Worm (Caenorhabditis elegans) whole organism, L4 larva: ENCODE results near the gene W02B12.13.

Source experiments
- F10B5.3 ChIP-seq: sonication (generic microtip); optimal IDR thresholded peaks from 2 replicates; lab custom pipeline; 2016; ENCODE audit warnings: mild to moderate bottlenecking, missing genetic modification characterization, missing compliant biosample characterization
- F44E2.7 ChIP-seq: fragments of 200-800 bp; sonication (Bioruptor generic); IDR thresholded peaks from 2 replicates; pipeline ENCODE4 v2.1.2; 2022; ENCODE audit warnings: missing genetic modification characterization, missing compliant biosample characterization
- T20F7.1 ChIP-seq: fragments of 200-800 bp; sonication (Bioruptor generic); optimal IDR thresholded peaks from 2 replicates; lab custom pipeline; 2018; ENCODE audit warnings: mild to moderate bottlenecking, missing genetic modification characterization, missing compliant biosample characterization
- T26A8.4 ChIP-seq: fragments of 200-800 bp; sonication (Bioruptor generic); IDR thresholded peaks from 2 replicates; pipeline ENCODE4 v1.3.6; 2022; ENCODE audit warnings: missing genetic modification characterization, missing compliant biosample characterization
- Y48G9A.11 ChIP-seq: fragments of 200-800 bp; sonication (Bioruptor generic); IDR thresholded peaks from 2 replicates; pipeline ENCODE4 v1.3.6; 2022; ENCODE audit warnings: missing genetic modification reagents, missing genetic modification characterization, missing compliant biosample characterization
- ZK337.2 ChIP-seq: fragments of 200-800 bp; sonication (Bioruptor generic); IDR thresholded peaks from 2 replicates; pipeline ENCODE4 v1.3.6; 2022; ENCODE audit warnings: missing genetic modification reagents, missing genetic modification characterization, missing compliant biosample characterization
- ZK546.5 ChIP-seq, 2 experiments: sonication (generic microtip); optimal IDR thresholded peaks; 2 replicates each; lab custom pipeline; 2017; ENCODE audit warnings: missing biosample characterization in 2 of 2, missing genetic modification characterization in 2 of 2
- aha-1 ChIP-seq: fragments of 150-350 bp; peaks from one replicate; lab custom pipeline; 2014; ENCODE audit warnings: missing biosample characterization, missing genetic modification characterization
- aly-2 ChIP-seq: sonication (generic microtip); optimal IDR thresholded peaks from 2 replicates; lab custom pipeline; 2018; ENCODE audit warnings: missing biosample characterization, missing genetic modification characterization
- ama-1 ChIP-seq: fragments of 150-350 bp; optimal IDR thresholded peaks from 2 replicates; lab custom pipeline; 2014; ENCODE audit warnings: inconsistent platforms, mixed read lengths
- arid-1 ChIP-seq: fragments of 200-800 bp; sonication (Bioruptor generic); conservative IDR thresholded peaks from 2 replicates; pipeline ENCODE4 v1.3.6; 2022; ENCODE audit warnings: missing genetic modification reagents, missing genetic modification characterization, missing compliant biosample characterization
- ceh-20 ChIP-seq: fragments of 200-800 bp; sonication (Bioruptor generic); IDR thresholded peaks from 2 replicates; pipeline ENCODE4 v1.3.6; 2022; ENCODE audit warnings: missing genetic modification reagents, missing genetic modification characterization, missing compliant biosample characterization
- ceh-28 ChIP-seq: fragments of 150-350 bp; optimal IDR thresholded peaks from 2 replicates; lab custom pipeline; 2014; ENCODE audit warnings: missing biosample characterization, missing genetic modification reagents, missing genetic modification characterization
- ceh-32 ChIP-seq: sonication (generic microtip); optimal IDR thresholded peaks from 2 replicates; lab custom pipeline; 2016; ENCODE audit warnings: mild to moderate bottlenecking, missing genetic modification characterization, missing compliant biosample characterization; ENCODE audit not compliant: poor library complexity
- ctbp-1 ChIP-seq: fragments of 200-800 bp; sonication (Bioruptor generic); IDR thresholded peaks from 2 replicates; pipeline ENCODE4 v1.3.6; 2022; ENCODE audit warnings: missing genetic modification reagents, missing genetic modification characterization, missing compliant biosample characterization
- daf-12 ChIP-seq: fragments of 150-350 bp; optimal IDR thresholded peaks from 2 replicates; lab custom pipeline; 2014; ENCODE audit warnings: missing biosample characterization, missing genetic modification reagents, missing genetic modification characterization
- dmd-8 ChIP-seq: fragments of 200-800 bp; sonication (Bioruptor generic); IDR thresholded peaks from 2 replicates; pipeline ENCODE4 v1.3.6; 2022; ENCODE audit warnings: missing genetic modification characterization, missing compliant biosample characterization
- dmd-9 ChIP-seq: fragments of 200-800 bp; sonication (Bioruptor generic); IDR thresholded peaks from 2 replicates; pipeline ENCODE4 v1.3.6; 2022; ENCODE audit warnings: missing genetic modification reagents, missing genetic modification characterization, missing compliant biosample characterization
- egl-27 ChIP-seq: sonication (generic microtip); optimal IDR thresholded peaks from 3 replicates; lab custom pipeline; 2017; ENCODE audit warnings: missing biosample characterization, missing genetic modification reagents, missing genetic modification characterization
- egl-43 ChIP-seq: fragments of 200-800 bp; sonication (Bioruptor generic); IDR thresholded peaks from 2 replicates; pipeline ENCODE4 v1.3.6; 2022; ENCODE audit warnings: missing genetic modification reagents, missing genetic modification characterization, missing compliant biosample characterization
- fkh-10 ChIP-seq: fragments of 150-350 bp; optimal IDR thresholded peaks from 2 replicates; lab custom pipeline; 2014; ENCODE audit warnings: missing biosample characterization, missing genetic modification reagents, missing genetic modification characterization
- lim-7 ChIP-seq: fragments of 200-800 bp; sonication (Bioruptor generic); IDR thresholded peaks from 2 replicates; pipeline ENCODE4 v1.3.6; 2022; ENCODE audit warnings: missing genetic modification characterization, missing compliant biosample characterization
- lin-15B ChIP-seq: fragments of 150-350 bp; sonication (generic microtip); optimal IDR thresholded peaks from 3 replicates; lab custom pipeline; 2014; ENCODE audit warnings: missing biosample characterization, missing genetic modification characterization
- lin-38 ChIP-seq: fragments of 200-800 bp; sonication (Bioruptor generic); IDR thresholded peaks from 2 replicates; pipeline ENCODE4 v1.3.6; 2022; ENCODE audit warnings: missing genetic modification reagents, missing genetic modification characterization, missing compliant biosample characterization
- lir-3 ChIP-seq: sonication (generic microtip); optimal IDR thresholded peaks from 2 replicates; lab custom pipeline; 2016; ENCODE audit warnings: mild to moderate bottlenecking, missing genetic modification characterization, missing compliant biosample characterization
- lsy-2 ChIP-seq, 2 experiments: fragments of 150-350 bp in 1 of 2; sonication (generic microtip) in 1 of 2; optimal IDR thresholded peaks; 2 replicates each; lab custom pipeline; 2014 to 2017; ENCODE audit warnings: missing biosample characterization in 2 of 2, missing genetic modification characterization in 2 of 2
- mdl-1 ChIP-seq, 2 experiments: fragments of 150-350 bp in 1 of 2; sonication (generic microtip) in 1 of 2; optimal IDR thresholded peaks; 2 replicates each; lab custom pipeline; 2014 to 2017; ENCODE audit warnings: missing biosample characterization in 2 of 2, missing genetic modification characterization in 2 of 2
- mdt-29 ChIP-seq: fragments of 200-800 bp; sonication (Bioruptor generic); IDR thresholded peaks from 2 replicates; pipeline ENCODE4 v1.3.6; 2022; ENCODE audit warnings: missing genetic modification reagents, missing genetic modification characterization, missing compliant biosample characterization
- mes-2 ChIP-seq: sonication (generic microtip); optimal IDR thresholded peaks from 2 replicates; lab custom pipeline; 2016; ENCODE audit warnings: missing genotype, mild to moderate bottlenecking, missing genetic modification characterization, missing compliant biosample characterization; ENCODE audit not compliant: poor library complexity, severe bottlenecking
- mxl-3 ChIP-seq: fragments of 200-800 bp; sonication (Bioruptor generic); optimal IDR thresholded peaks from 2 replicates; lab custom pipeline; 2018; ENCODE audit warnings: mild to moderate bottlenecking, missing genetic modification characterization, missing compliant biosample characterization
- nhr-25 ChIP-seq: sonication (generic microtip); optimal IDR thresholded peaks from 2 replicates; lab custom pipeline; 2017; ENCODE audit warnings: missing genetic modification characterization, mild to moderate bottlenecking, missing compliant biosample characterization, antibody characterized with exemption, moderate library complexity, borderline replicate concordance; ENCODE audit not compliant: insufficient read depth
- nhr-42 ChIP-seq: fragments of 200-800 bp; sonication (Bioruptor generic); IDR thresholded peaks from 2 replicates; pipeline ENCODE4 v1.3.6; 2022; ENCODE audit warnings: missing genetic modification characterization, missing compliant biosample characterization
- nhr-48 ChIP-seq: sonication (generic microtip); optimal IDR thresholded peaks from 2 replicates; lab custom pipeline; 2016; ENCODE audit warnings: mild to moderate bottlenecking, missing genetic modification characterization, missing compliant biosample characterization
- nhr-6 ChIP-seq: fragments of 150-350 bp; optimal IDR thresholded peaks from 2 replicates; lab custom pipeline; 2014; ENCODE audit warnings: missing biosample characterization, missing genetic modification characterization
- pha-4 ChIP-seq, 2 experiments: fragments of 150-350 bp in 1 of 2; fragments of 200-800 bp in 1 of 2; sonication (Bioruptor generic) in 1 of 2; IDR thresholded peaks in 1 of 2; optimal IDR thresholded peaks in 1 of 2; 2 replicates each; pipeline versions ENCODE4 v1.3.6 to Lab custom; 2014 to 2022; ENCODE audit warnings: missing genetic modification characterization in 2 of 2, missing genetic modification reagents in 2 of 2, missing biosample characterization in 1 of 2, missing compliant biosample characterization in 1 of 2
- php-3 ChIP-seq: fragments of 200-800 bp; sonication (Bioruptor generic); IDR thresholded peaks from 2 replicates; pipeline ENCODE4 v1.3.6; 2022; ENCODE audit warnings: missing genetic modification reagents, missing genetic modification characterization, missing compliant biosample characterization
- saeg-2 ChIP-seq: fragments of 200-800 bp; sonication (Bioruptor generic); IDR thresholded peaks from 2 replicates; pipeline ENCODE4 v1.3.6; 2022; ENCODE audit warnings: missing genetic modification reagents, missing genetic modification characterization, missing compliant biosample characterization
- sdz-12 ChIP-seq: fragments of 200-800 bp; sonication (Bioruptor generic); optimal IDR thresholded peaks from 2 replicates; lab custom pipeline; 2018; ENCODE audit warnings: mild to moderate bottlenecking, missing genetic modification characterization, missing compliant biosample characterization
- snpc-4 ChIP-seq: fragments of 150-350 bp; optimal IDR thresholded peaks from 2 replicates; lab custom pipeline; 2014; ENCODE audit warnings: missing biosample characterization, missing genetic modification characterization
- spr-1 ChIP-seq: sonication (generic microtip); optimal IDR thresholded peaks from 2 replicates; lab custom pipeline; 2016; ENCODE audit warnings: mild to moderate bottlenecking, missing genetic modification characterization, missing compliant biosample characterization
- tra-1 ChIP-seq: fragments of 200-800 bp; sonication (Bioruptor generic); IDR thresholded peaks from 2 replicates; pipeline ENCODE4 v1.3.6; 2022; ENCODE audit warnings: missing genetic modification reagents, missing genetic modification characterization, missing compliant biosample characterization
- unc-130 ChIP-seq: sonication (generic microtip); optimal IDR thresholded peaks from 2 replicates; lab custom pipeline; 2016; ENCODE audit warnings: missing genetic modification reagents, missing genetic modification characterization, missing compliant biosample characterization
- unc-62 ChIP-seq, 3 experiments: fragments of 150-350 bp in 1 of 3; sonication (generic microtip); optimal IDR thresholded peaks in 2 of 3; peaks in 1 of 3; 1 replicate in 1 of 3; 2 replicates in 2 of 3; lab custom pipeline; 2014 to 2017; ENCODE audit warnings: missing biosample characterization in 3 of 3, missing genetic modification characterization in 3 of 3, missing genetic modification reagents in 3 of 3, missing genotype in 1 of 3
- zfp-3 ChIP-seq: fragments of 200-800 bp; sonication (Bioruptor generic); conservative IDR thresholded peaks from 2 replicates; pipeline ENCODE4 v1.3.6; 2022; ENCODE audit warnings: missing genetic modification reagents, missing genetic modification characterization, missing compliant biosample characterization
- zip-2 ChIP-seq: fragments of 150-350 bp; optimal IDR thresholded peaks from 2 replicates; lab custom pipeline; 2014; ENCODE audit warnings: missing biosample characterization, missing genetic modification characterization
- ztf-7 ChIP-seq: fragments of 150-350 bp; optimal IDR thresholded peaks from 2 replicates; lab custom pipeline; 2014; ENCODE audit warnings: missing biosample characterization, missing genetic modification characterization

W02B12.13 gene

ce11 chrII:11452498-11453005 is 7.5 kb downstream of the W02B12.13 start, which contains the start of gene rsp-2:
Gene rsp-2, minus strand, starts transcription at chrII:11452955.
- TF ChIP-seq egl-43 (GFP tag; lab: Robert Waterston, UW), result 0 out of 2 replicates have a peak, but pooled peaks have one; percentile 5
- TF ChIP-seq unc-62 (GFP tag; optimal IDR thresholded peaks at IDR 0.05 in 1 of 2; lab: Kevin White, UChicago), result peak in 1 of 2 experiments; percentile 28
- no peak for TF ChIP-seq unc-62 (tag; optimal IDR thresholded peaks at IDR 0.05; lab: Kevin White, UChicago)
- TF ChIP-seq lsy-2 (tag; optimal IDR thresholded peaks at IDR 0.05; lab: Kevin White, UChicago), result no peak
- peak; percentile 93 for TF ChIP-seq aha-1 (tag; lab: Kevin White, UChicago)
- TF ChIP-seq, all 104 proteins: peak for 3

- TF ChIP-seq tra-1 (GFP tag; lab: Robert Waterston, UW) (peak; percentile 81), fkh-10 (GFP tag; lab: Kevin White, UChicago) (peak; percentile 60), mes-2 (tag; lab: Kevin White, UChicago) (peak; percentile 95), arid-1 (GFP tag; lab: Robert Waterston, UW) (peak; percentile 88), ceh-20 (GFP tag; lab: Robert Waterston, UW) (peak; percentile 76), F44E2.7 (GFP tag; lab: Robert Waterston, UW) (0 out of 2 replicates have a peak, but pooled peaks have one; percentile 49), unc-130 (GFP tag; lab: Kevin White, UChicago) (peak; percentile 44), lsy-2 (tag; optimal IDR thresholded peaks at IDR 0.05; lab: Kevin White, UChicago) (peak; percentile 74 to 94), nhr-25 (tag; lab: Kevin White, UChicago) (peak; percentile 75), ama-1 (peak; percentile 35), pha-4 (GFP tag; IDR thresholded peaks at IDR 0.05; lab: Robert Waterston, UW) (peak; percentile 46; the same call in 1 of the 2 replicates), pha-4 (tag; optimal IDR thresholded peaks at IDR 0.05; lab: Kevin White, UChicago) (peak; percentile 33), php-3 (GFP tag; lab: Robert Waterston, UW) (peak; percentile 76), lim-7 (GFP tag; lab: Robert Waterston, UW) (no peak), ctbp-1 (peak; percentile 61; the same call in 1 of the 2 replicates), mxl-3 (peak; percentile 78), daf-12 (no peak), lin-38 (peak; percentile 89), lin-15B (tag; lab: Kevin White, UChicago) (no peak), ceh-28 (tag; lab: Kevin White, UChicago) (peak; percentile 48), mdl-1 (tag; optimal IDR thresholded peaks at IDR 0.05; lab: Kevin White, UChicago) (peak in 1 of 2 experiments; percentile 76), zip-2 (tag; lab: Kevin White, UChicago) (peak; percentile 55), snpc-4 (tag; lab: Kevin White, UChicago) (no peak), Y48G9A.11 (GFP tag; lab: Robert Waterston, UW) (no peak), T26A8.4 (peak; percentile 84), nhr-42 (GFP tag; lab: Robert Waterston, UW) (peak; percentile 89), zfp-3 (GFP tag; lab: Robert Waterston, UW) (peak; percentile 79; the same call in 1 of the 2 replicates), ZK337.2 (GFP tag; lab: Robert Waterston, UW) (no peak), dmd-9 (GFP tag; lab: Robert Waterston, UW) (peak; percentile 83), ceh-32 (tag; lab: Kevin White, UChicago) (no peak), nhr-6 (tag; lab: Kevin White, UChicago) (peak; percentile 93), spr-1 (tag; lab: Kevin White, UChicago) (peak; percentile 80), ZK546.5 (tag; optimal IDR thresholded peaks at IDR 0.05; lab: Kevin White, UChicago) (no peak), ztf-7 (peak; percentile 23), egl-27 (no peak), dmd-8 (GFP tag; lab: Robert Waterston, UW) (no peak), aly-2 (no peak), mdt-29 (GFP tag; lab: Robert Waterston, UW) (0 out of 2 replicates have a peak, but pooled peaks have one; percentile 11), nhr-48 (peak; percentile 82), T20F7.1 (GFP tag; lab: Kevin White, UChicago) (peak; percentile 90), sdz-12 (no peak), F10B5.3 (peak; percentile 41), saeg-2 (GFP tag; lab: Robert Waterston, UW) (no peak), lir-3 (tag; lab: Kevin White, UChicago) (no peak), unc-62 (GFP tag; optimal IDR thresholded peaks at IDR 0.05 in 1 of 2; lab: Kevin White, UChicago) (peak in 1 of 2 experiments; percentile 99), unc-62 (tag; optimal IDR thresholded peaks at IDR 0.05; lab: Kevin White, UChicago) (no peak)
These were observed 8.0 kb downstream of the W02B12.13 start, which contains the start of gene rsp-1 for ce11 chrII:11453025-11453424. Gene rsp-1, plus strand, starts transcription at chrII:11453362.
